Worm (Caenorhabditis elegans): ENCODE measurements around the gene srg-20.

Gene srg-20

ce11 chrII:1676088-1676487, 39.6 kb downstream of the srg-20 start, which contains the start of gene fbxb-17:
Gene fbxb-17, plus strand, starts transcription at chrII:1676388.
- TF ChIP-seq ceh-13 (GFP tag; optimal IDR thresholded peaks at IDR 0.05) (no peak), scrt-1 (GFP tag; IDR thresholded peaks at IDR 0.05) (no peak), aly-1 (tag; optimal IDR thresholded peaks at IDR 0.05) (no peak), F13C5.2 (tag; optimal IDR thresholded peaks at IDR 0.05) (no peak), tbx-37 (GFP tag; conservative IDR thresholded peaks at IDR 0.05) (no peak), hnd-1 (tag; optimal IDR thresholded peaks at IDR 0.05) (no peak), ets-7 (tag; optimal IDR thresholded peaks at IDR 0.05) (no peak), hmbx-1 (tag; optimal IDR thresholded peaks at IDR 0.05) (no peak)

ce11 chrII:1679081-1679480, 42.6 kb downstream of the srg-20 start, which contains the start of gene irld-36:
Gene irld-36, plus strand, starts transcription at chrII:1679381.
- no peak for TF ChIP-seq F13C5.2 (tag; optimal IDR thresholded peaks at IDR 0.05)
- no peak for TF ChIP-seq sea-1 (GFP tag; conservative IDR thresholded peaks at IDR 0.05)
- no peak for TF ChIP-seq B0310.2 (tag; optimal IDR thresholded peaks at IDR 0.05)
- TF ChIP-seq hmg-4 (GFP tag; optimal IDR thresholded peaks at IDR 0.05), result no peak
- TF ChIP-seq tra-4 (tag; optimal IDR thresholded peaks at IDR 0.05), result no peak
- no peak for TF ChIP-seq ceh-13 (GFP tag; optimal IDR thresholded peaks at IDR 0.05)
- no peak for TF ChIP-seq aly-1 (tag; optimal IDR thresholded peaks at IDR 0.05)
- no peak for TF ChIP-seq hmbx-1 (tag; optimal IDR thresholded peaks at IDR 0.05)
- TF ChIP-seq tbx-37 (GFP tag; conservative IDR thresholded peaks at IDR 0.05), result no peak
- no peak for TF ChIP-seq pes-1 (GFP tag; IDR thresholded peaks at IDR 0.05)

DNA sequence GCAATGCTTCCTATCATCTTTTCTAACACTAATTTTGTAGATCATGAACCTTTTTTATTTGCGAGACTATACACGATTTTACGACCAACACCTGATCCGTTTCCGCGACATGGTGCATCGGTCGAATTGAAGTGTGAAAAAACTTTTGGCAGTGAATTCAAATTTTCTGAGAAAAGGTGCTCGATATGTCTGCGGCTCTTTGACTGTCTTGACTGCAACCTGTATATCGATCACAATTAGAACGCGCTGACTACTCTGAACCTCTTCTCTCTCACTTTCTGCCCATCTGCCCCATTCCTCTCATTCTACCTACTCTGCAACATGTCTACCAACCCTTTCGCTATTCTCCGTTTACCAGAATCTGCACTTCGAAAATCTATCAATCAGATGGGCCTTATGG, 45.7 kb downstream of the srg-20 start, which contains the start of gene fbxb-26:
Gene fbxb-26 (plus strand): TSS at position 301 of the 400 bp plus-strand sequence.
- TF ChIP-seq sea-1 (GFP tag; conservative IDR thresholded peaks at IDR 0.05) (no peak), ama-1 (optimal IDR thresholded peaks at IDR 0.05) (no peak), F13C5.2 (tag; optimal IDR thresholded peaks at IDR 0.05) (no peak), B0310.2 (tag; optimal IDR thresholded peaks at IDR 0.05) (no peak), tbx-11 (GFP tag; IDR thresholded peaks at IDR 0.05) (no peak), ceh-36 (tag; optimal IDR thresholded peaks at IDR 0.05) (no peak), hmbx-1 (tag; optimal IDR thresholded peaks at IDR 0.05) (no peak), ceh-13 (GFP tag; optimal IDR thresholded peaks at IDR 0.05) (no peak)

ce11 chrII:1683742-1684141, 47.2 kb downstream of the srg-20 start, which contains the start of gene fbxb-25:
Gene fbxb-25, plus strand, starts transcription at chrII:1684042.
- TF ChIP-seq tbx-37 (GFP tag; conservative IDR thresholded peaks at IDR 0.05) (no peak), B0310.2 (tag; optimal IDR thresholded peaks at IDR 0.05) (no peak), hnd-1 (tag; optimal IDR thresholded peaks at IDR 0.05) (no peak), sea-1 (GFP tag; conservative IDR thresholded peaks at IDR 0.05) (no peak)

Data from whole organism, early embryonic.